Fruit fly (Drosophila melanogaster) whole organism, embryonic: ENCODE results near the gene CG42699.

Source experiments
- Adf1 ChIP-seq: fragments of 200-800 bp; sonication (Bioruptor generic); IDR thresholded peaks from 2 replicates; pipeline ENCODE4 v1.3.6; 2022; ENCODE audit warnings: missing biosample characterization, missing genetic modification characterization
- Antp ChIP-seq: fragments of 200-800 bp; sonication (Bioruptor generic); optimal IDR thresholded peaks from 3 replicates; lab custom pipeline; 2016; ENCODE audit warnings: missing biosample characterization, missing genetic modification characterization
- CG10959 ChIP-seq: fragments of 200-800 bp; sonication (Bioruptor generic); IDR thresholded peaks from 2 replicates; pipeline ENCODE4 v1.3.6; 2022; ENCODE audit warnings: missing biosample characterization, missing genetic modification characterization
- CG11093 ChIP-seq: fragments of 200-800 bp; sonication (Bioruptor generic); IDR thresholded peaks from 3 replicates; pipeline ENCODE4 v1.3.6; 2022; ENCODE audit warnings: missing biosample characterization, missing genetic modification characterization
- CG11247 ChIP-seq: fragments of 200-800 bp; sonication (Bioruptor generic); IDR thresholded peaks from 2 replicates; pipeline ENCODE4 v1.3.6; 2022; ENCODE audit warnings: missing biosample characterization, missing genetic modification characterization
- CG13296 ChIP-seq: fragments of 200-800 bp; sonication (Bioruptor generic); optimal IDR thresholded peaks from 3 replicates; lab custom pipeline; 2018; ENCODE audit warnings: missing biosample characterization, mild to moderate bottlenecking, missing genetic modification characterization
- CG16813 ChIP-seq: fragments of 200-800 bp; sonication (Bioruptor generic); IDR thresholded peaks from 3 replicates; pipeline ENCODE4 v1.3.6; 2022; ENCODE audit warnings: missing biosample characterization, missing genetic modification characterization; ENCODE audit not compliant: partially characterized antibody
- CG17612 ChIP-seq: fragments of 200-800 bp; sonication (Bioruptor generic); IDR thresholded peaks from 2 replicates; pipeline ENCODE4 v1.3.6; 2022; ENCODE audit warnings: missing biosample characterization, missing genetic modification characterization
- CG17829 ChIP-seq: fragments of 200-800 bp; optimal IDR thresholded peaks from 2 replicates; lab custom pipeline; 2019; ENCODE audit warnings: missing biosample characterization, mild to moderate bottlenecking, missing genetic modification characterization, moderate library complexity
- CG1792 ChIP-seq: fragments of 200-800 bp; sonication (Bioruptor generic); optimal IDR thresholded peaks from 2 replicates; lab custom pipeline; 2016; ENCODE audit warnings: missing biosample characterization, missing genetic modification characterization
- CG18764 ChIP-seq: fragments of 200-800 bp; sonication (Bioruptor generic); optimal IDR thresholded peaks from 3 replicates; lab custom pipeline; 2016; ENCODE audit warnings: missing biosample characterization, missing genetic modification characterization
- CG30020 ChIP-seq: fragments of 200-800 bp; optimal IDR thresholded peaks from 2 replicates; lab custom pipeline; 2019; ENCODE audit warnings: missing biosample characterization, mild to moderate bottlenecking, missing genetic modification characterization, moderate library complexity
- CG31365 ChIP-seq: fragments of 200-800 bp; sonication (Bioruptor generic); optimal IDR thresholded peaks from 2 replicates; lab custom pipeline; 2018; ENCODE audit warnings: missing biosample characterization, mild to moderate bottlenecking, missing genetic modification characterization
- CG33557 ChIP-seq: fragments of 200-800 bp; sonication (Bioruptor generic); optimal IDR thresholded peaks from 2 replicates; lab custom pipeline; 2019; ENCODE audit warnings: missing biosample characterization, mild to moderate bottlenecking, missing genetic modification characterization, moderate library complexity
- CG42726 ChIP-seq: fragments of 200-800 bp; sonication (Bioruptor generic); IDR thresholded peaks from 2 replicates; pipeline ENCODE4 v1.3.6; 2022; ENCODE audit warnings: missing biosample characterization, missing genetic modification characterization; ENCODE audit not compliant: partially characterized antibody
- CG4404 ChIP-seq: fragments of 200-800 bp; sonication (Bioruptor generic); IDR thresholded peaks from 2 replicates; pipeline ENCODE4 v1.3.6; 2022; ENCODE audit warnings: missing biosample characterization, missing genetic modification characterization
- CG4730 ChIP-seq: fragments of 200-800 bp; sonication (Bioruptor generic); IDR thresholded peaks from 2 replicates; pipeline ENCODE4 v1.3.6; 2022; ENCODE audit warnings: missing biosample characterization, missing genetic modification characterization
- CG7271 ChIP-seq: fragments of 200-800 bp; sonication (Bioruptor generic); optimal IDR thresholded peaks from 2 replicates; lab custom pipeline; 2018; ENCODE audit warnings: missing biosample characterization, mild to moderate bottlenecking, missing genetic modification characterization, moderate library complexity
- CG7357 ChIP-seq: fragments of 200-800 bp; sonication (Bioruptor generic); IDR thresholded peaks from 3 replicates; pipeline ENCODE4 v1.3.6; 2022; ENCODE audit warnings: missing biosample characterization, missing genetic modification characterization
- CG7372 ChIP-seq: fragments of 200-800 bp; sonication (Bioruptor generic); IDR thresholded peaks from 2 replicates; pipeline ENCODE4 v1.3.6; 2022; ENCODE audit warnings: missing biosample characterization, missing genetic modification characterization
- CG7963 ChIP-seq: fragments of 200-800 bp; sonication (Bioruptor generic); IDR thresholded peaks from 3 replicates; pipeline ENCODE4 v1.3.6; 2022; ENCODE audit warnings: missing biosample characterization, missing genetic modification characterization; ENCODE audit not compliant: partially characterized antibody
- CG7987 ChIP-seq: fragments of 200-800 bp; sonication (Bioruptor generic); optimal IDR thresholded peaks from 2 replicates; lab custom pipeline; 2018; ENCODE audit warnings: missing biosample characterization, mild to moderate bottlenecking, missing genetic modification characterization, moderate library complexity
- CG8359 ChIP-seq: fragments of 200-800 bp; sonication (Bioruptor generic); optimal IDR thresholded peaks from 2 replicates; lab custom pipeline; 2017; ENCODE audit warnings: missing biosample characterization, mild to moderate bottlenecking, missing genetic modification characterization, borderline replicate concordance
- CG8765 ChIP-seq: fragments of 200-800 bp; sonication (Bioruptor generic); IDR thresholded peaks from 2 replicates; pipeline ENCODE4 v1.3.6; 2022; ENCODE audit warnings: missing biosample characterization, missing genetic modification characterization
- CG9727 ChIP-seq: fragments of 200-800 bp; sonication (Bioruptor generic); optimal IDR thresholded peaks from 3 replicates; lab custom pipeline; 2017; ENCODE audit warnings: missing biosample characterization, mild to moderate bottlenecking, missing genetic modification characterization
- CTCF ChIP-seq: fragments of 200-800 bp; sonication (Bioruptor generic); optimal IDR thresholded peaks from 2 replicates; lab custom pipeline; 2017; ENCODE audit warnings: missing biosample characterization, mild to moderate bottlenecking, missing genetic modification characterization, moderate library complexity
- Deaf1 ChIP-seq: fragments of 200-800 bp; optimal IDR thresholded peaks from 3 replicates; lab custom pipeline; 2019; ENCODE audit warnings: missing biosample characterization, mild to moderate bottlenecking, missing genetic modification characterization, moderate library complexity
- Dip2 ChIP-seq: fragments of 200-800 bp; sonication (Bioruptor generic); IDR thresholded peaks from 2 replicates; pipeline ENCODE4 v1.3.6; 2022; ENCODE audit warnings: missing biosample characterization, missing genetic modification characterization
- E2f1 ChIP-seq: fragments of 200-800 bp; sonication (Bioruptor generic); IDR thresholded peaks from 2 replicates; pipeline ENCODE4 v1.3.6; 2022; ENCODE audit warnings: missing biosample characterization, missing genetic modification characterization
- Gsc ChIP-seq: fragments of 200-800 bp; sonication (Bioruptor generic); IDR thresholded peaks from 2 replicates; pipeline ENCODE4 v1.3.6; 2022; ENCODE audit warnings: missing biosample characterization, missing genetic modification characterization
- Hand ChIP-seq: fragments of 200-800 bp; sonication (Bioruptor generic); optimal IDR thresholded peaks from 2 replicates; lab custom pipeline; 2017; ENCODE audit warnings: mild to moderate bottlenecking, missing biosample characterization, missing genetic modification reagents, missing genetic modification characterization
- NC2α ChIP-seq: fragments of 200-800 bp; sonication (Bioruptor generic); optimal IDR thresholded peaks from 2 replicates; lab custom pipeline; 2016; ENCODE audit warnings: missing biosample characterization, missing genetic modification characterization
- Neu2 ChIP-seq: fragments of 200-800 bp; sonication (Bioruptor generic); optimal IDR thresholded peaks from 3 replicates; lab custom pipeline; 2016; ENCODE audit warnings: missing biosample characterization, missing genetic modification characterization, borderline replicate concordance
- Oaz ChIP-seq: fragments of 200-800 bp; sonication (Bioruptor generic); IDR thresholded peaks from 2 replicates; pipeline ENCODE4 v1.3.6; 2022; ENCODE audit warnings: missing biosample characterization, missing genetic modification characterization
- Optix ChIP-seq: fragments of 200-800 bp; sonication (Bioruptor generic); IDR thresholded peaks from 3 replicates; pipeline ENCODE4 v1.3.6; 2022; ENCODE audit warnings: missing biosample characterization, missing genetic modification characterization
- bigmax ChIP-seq: fragments of 200-800 bp; sonication (Bioruptor generic); optimal IDR thresholded peaks from 2 replicates; lab custom pipeline; 2018; ENCODE audit warnings: missing biosample characterization, mild to moderate bottlenecking, missing genetic modification characterization
- bsh ChIP-seq, 2 experiments: fragments of 200-800 bp; sonication (Bioruptor generic); optimal IDR thresholded peaks; 2 replicates each; lab custom pipeline; 2017 to 2018; ENCODE audit warnings: mild to moderate bottlenecking in 2 of 2, missing biosample characterization in 2 of 2, missing genetic modification characterization in 2 of 2, moderate library complexity in 1 of 2
- caup ChIP-seq: fragments of 200-800 bp; sonication (Bioruptor generic); optimal IDR thresholded peaks from 3 replicates; lab custom pipeline; 2017; ENCODE audit warnings: missing biosample characterization, mild to moderate bottlenecking, missing genetic modification characterization, moderate library complexity; ENCODE audit not compliant: severe bottlenecking
- chif ChIP-seq, 2 experiments: fragments of 200-800 bp; sonication (Bioruptor generic); optimal IDR thresholded peaks; 3 replicates each; lab custom pipeline; 2016; ENCODE audit warnings: missing biosample characterization in 2 of 2, missing genetic modification characterization in 2 of 2
- dan ChIP-seq: fragments of 200-800 bp; sonication (Bioruptor generic); IDR thresholded peaks from 2 replicates; pipeline ENCODE4 v1.3.6; 2022; ENCODE audit warnings: missing biosample characterization, missing genetic modification characterization
- dati ChIP-seq: fragments of 200-800 bp; sonication (Bioruptor generic); IDR thresholded peaks from 2 replicates; pipeline ENCODE4 v1.3.6; 2022; ENCODE audit warnings: missing biosample characterization, missing genetic modification characterization
- kay ChIP-seq: fragments of 200-800 bp; sonication (Bioruptor generic); optimal IDR thresholded peaks from 2 replicates; lab custom pipeline; 2016; ENCODE audit warnings: missing biosample characterization, missing genetic modification characterization
- lbe ChIP-seq: fragments of 200-800 bp; sonication (Bioruptor generic); optimal IDR thresholded peaks from 2 replicates; lab custom pipeline; 2016; ENCODE audit warnings: missing biosample characterization, mild to moderate bottlenecking, missing genetic modification characterization
- lov ChIP-seq, 2 experiments: fragments of 200-800 bp in 1 of 2; fragments of >200 bp in 1 of 2; sonication (Bioruptor generic) in 1 of 2; IDR thresholded peaks in 1 of 2; optimal IDR thresholded peaks in 1 of 2; 2 replicates in 1 of 2; 3 replicates in 1 of 2; pipeline versions ENCODE4 v1.3.6 to Lab custom; 2017 to 2022; ENCODE audit warnings: missing biosample characterization in 1 of 2, missing genetic modification characterization in 1 of 2
- phol ChIP-seq: fragments of 200-800 bp; sonication (Bioruptor generic); optimal IDR thresholded peaks from 3 replicates; lab custom pipeline; 2018; ENCODE audit warnings: missing biosample characterization, mild to moderate bottlenecking, missing genetic modification characterization, moderate library complexity
- stc ChIP-seq: fragments of 200-800 bp; sonication (Bioruptor generic); IDR thresholded peaks from 2 replicates; pipeline ENCODE4 v1.3.6; 2022; ENCODE audit warnings: missing biosample characterization, missing genetic modification characterization
- unpg ChIP-seq: fragments of 200-800 bp; sonication (Bioruptor generic); optimal IDR thresholded peaks from 3 replicates; lab custom pipeline; 2018; ENCODE audit warnings: missing biosample characterization, mild to moderate bottlenecking, missing genetic modification characterization, moderate library complexity
- vvl ChIP-seq: fragments of 200-800 bp; sonication (Bioruptor generic); IDR thresholded peaks from 2 replicates; pipeline ENCODE4 v1.3.6; 2022; ENCODE audit warnings: missing biosample characterization, missing genetic modification characterization
- zen ChIP-seq: fragments of 200-800 bp; sonication (Bioruptor generic); optimal IDR thresholded peaks from 3 replicates; lab custom pipeline; 2018; ENCODE audit warnings: missing biosample characterization, mild to moderate bottlenecking, missing genetic modification characterization, moderate library complexity
- zfh1 ChIP-seq: fragments of 200-800 bp; sonication (Bioruptor generic); IDR thresholded peaks from 3 replicates; pipeline ENCODE4 v1.3.6; 2022; ENCODE audit warnings: missing biosample characterization, missing genetic modification characterization

The CG42699 gene

DNA sequence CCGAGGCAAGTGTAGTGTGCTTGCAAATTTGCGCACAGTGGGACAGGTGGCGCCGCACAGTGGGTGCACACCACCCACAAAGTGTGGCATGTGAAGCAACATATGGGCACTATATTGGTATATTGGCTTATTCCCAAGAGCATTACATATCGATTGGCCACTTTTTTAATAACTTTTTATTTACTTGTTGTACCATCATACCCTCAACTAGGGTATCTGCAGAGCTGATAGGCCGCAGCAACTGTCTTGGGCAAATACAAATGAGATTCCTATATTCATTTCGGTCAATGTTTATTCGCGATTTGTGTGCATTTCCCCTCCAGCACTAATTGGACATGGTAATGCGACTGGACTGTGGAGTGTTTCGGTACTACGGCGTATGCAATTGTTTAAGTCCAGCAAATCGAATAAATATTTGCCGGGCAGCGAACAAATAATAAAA is 39.6 kb upstream of the CG42699 start (continued):
- TF ChIP-seq kay (GFP tag; lab: Kevin White, UChicago) (no peak), stc (GFP tag; lab: Robert Waterston, UW) (peak; percentile 44; the same call in 1 of the 2 replicates), CG7372 (GFP tag; lab: Robert Waterston, UW) (no peak), dan (no peak), CG8765 (GFP tag; lab: Robert Waterston, UW) (peak; percentile 37; the same call in 1 of the 2 replicates), CG7271 (tag; lab: Kevin White, UChicago) (peak; percentile 24), Deaf1 (tag; lab: Kevin White, UChicago) (no peak), CG16813 (GFP tag; lab: Robert Waterston, UW) (no peak), CG17829 (tag; lab: Kevin White, UChicago) (peak; percentile 17), CG1792 (no peak), CG7357 (GFP tag; lab: Robert Waterston, UW) (0 out of 3 replicates have a peak, but pooled peaks have one; percentile 36), CG4404 (GFP tag; lab: Robert Waterston, UW) (peak; percentile 35), E2f1 (GFP tag; lab: Robert Waterston, UW) (0 out of 2 replicates have a peak, but pooled peaks have one; percentile 25), lbe (GFP tag; lab: Kevin White, UChicago) (no peak), CG11247 (GFP tag; lab: Robert Waterston, UW) (no peak), CG17612 (GFP tag; lab: Robert Waterston, UW) (no peak), CG7987 (GFP tag; lab: Kevin White, UChicago) (peak; percentile 36), unpg (peak; percentile 56), CG42726 (GFP tag; lab: Robert Waterston, UW) (no peak), Optix (GFP tag; lab: Robert Waterston, UW) (peak; percentile 56; the same call in 1 of the 3 replicates), Antp (GFP tag; lab: Kevin White, UChicago) (peak; percentile 52), vvl (peak; percentile 55; the same call in 1 of the 2 replicates), phol (tag; lab: Kevin White, UChicago) (peak; percentile 46), bsh (GFP tag; optimal IDR thresholded peaks at IDR 0.05; lab: Kevin White, UChicago) (peak; percentile 79 to 81), CG11093 (GFP tag; lab: Robert Waterston, UW) (peak; percentile 51; the same call in 1 of the 3 replicates), CG31365 (tag; lab: Kevin White, UChicago) (no peak), CG10959 (GFP tag; lab: Robert Waterston, UW) (0 out of 2 replicates have a peak, but pooled peaks have one; percentile 39), NC2α (no peak), Oaz (GFP tag; lab: Robert Waterston, UW) (0 out of 2 replicates have a peak, but pooled peaks have one; percentile 19), dati (no peak), Neu2 (no peak), zen (tag; lab: Kevin White, UChicago) (peak; percentile 5), chif (GFP tag; optimal IDR thresholded peaks at IDR 0.05; lab: Kevin White, UChicago) (peak; percentile 24 to 37), Dip2 (GFP tag; lab: Robert Waterston, UW) (no peak), Gsc (GFP tag; lab: Robert Waterston, UW) (0 out of 2 replicates have a peak, but pooled peaks have one; percentile 30), CG9727 (GFP tag; lab: Kevin White, UChicago) (peak; percentile 52), CG8359 (peak; percentile 31), Adf1 (GFP tag; lab: Robert Waterston, UW) (no peak), zfh1 (peak; percentile 74), bigmax (GFP tag; lab: Kevin White, UChicago) (no peak), caup (peak; percentile 1), CTCF (peak; percentile 23), lov (optimal IDR thresholded peaks at IDR 0.05; lab: Kevin White, UChicago) (no peak), lov (GFP tag; IDR thresholded peaks at IDR 0.05; lab: Robert Waterston, UW) (0 out of 3 replicates have a peak, but pooled peaks have one; percentile 15), CG7963 (GFP tag; lab: Robert Waterston, UW) (no peak), CG18764 (no peak), CG13296 (GFP tag; lab: Kevin White, UChicago) (no peak), CG33557 (peak; percentile 54), CG30020 (tag; lab: Kevin White, UChicago) (no peak), CG4730 (0 out of 2 replicates have a peak, but pooled peaks have one; percentile 13), Hand (no peak)
